Worm (Caenorhabditis elegans) whole organism, mixed stage, embryonic: Measurements from ENCODE around the gene Y49F6B.12.

Source experiments
- M03D4.4 ChIP-seq: sonication (generic microtip); optimal IDR thresholded peaks from 2 replicates; lab custom pipeline; 2017; ENCODE audit warnings: mild to moderate bottlenecking, missing genetic modification characterization, missing compliant biosample characterization
- bed-3 ChIP-seq: fragments of 200-800 bp; sonication (Bioruptor generic); optimal IDR thresholded peaks from 3 replicates; lab custom pipeline; 2018; ENCODE audit warnings: mild to moderate bottlenecking, missing genetic modification characterization, moderate library complexity, missing compliant biosample characterization
- blmp-1 ChIP-seq: fragments of 150-350 bp; optimal IDR thresholded peaks from 2 replicates; lab custom pipeline; 2014; ENCODE audit warnings: missing biosample characterization, missing genetic modification characterization
- ceh-39 ChIP-seq: fragments of 150-350 bp; optimal IDR thresholded peaks from 2 replicates; lab custom pipeline; 2014; ENCODE audit warnings: missing biosample characterization, missing genetic modification characterization
- ceh-43 ChIP-seq: fragments of 200-800 bp; sonication (Bioruptor generic); optimal IDR thresholded peaks from 2 replicates; lab custom pipeline; 2018; ENCODE audit warnings: mild to moderate bottlenecking, missing genetic modification characterization, moderate library complexity, missing compliant biosample characterization
- ceh-83 ChIP-seq: fragments of 200-800 bp; sonication (Bioruptor generic); optimal IDR thresholded peaks from 2 replicates; lab custom pipeline; 2018; ENCODE audit warnings: mild to moderate bottlenecking, missing genetic modification characterization, missing compliant biosample characterization
- cnd-1 ChIP-seq: fragments of 200-800 bp; sonication (Bioruptor generic); optimal IDR thresholded peaks from 2 replicates; lab custom pipeline; 2018; ENCODE audit warnings: mild to moderate bottlenecking, missing genetic modification characterization, missing compliant biosample characterization
- drap-1 ChIP-seq: fragments of 200-800 bp; sonication (Bioruptor generic); optimal IDR thresholded peaks from 3 replicates; lab custom pipeline; 2018; ENCODE audit warnings: mild to moderate bottlenecking, missing genetic modification characterization, missing compliant biosample characterization
- elt-1 ChIP-seq: sonication (generic microtip); optimal IDR thresholded peaks from 2 replicates; lab custom pipeline; 2017; ENCODE audit warnings: missing genetic modification characterization, mild to moderate bottlenecking, missing compliant biosample characterization, antibody characterized with exemption, moderate library complexity, borderline replicate concordance; ENCODE audit not compliant: insufficient read depth
- elt-3 ChIP-seq: fragments of 150-350 bp; optimal IDR thresholded peaks from 2 replicates; lab custom pipeline; 2014; ENCODE audit warnings: missing biosample characterization, missing genetic modification characterization
- flh-1 ChIP-seq: fragments of 200-800 bp; sonication (Bioruptor generic); optimal IDR thresholded peaks from 2 replicates; lab custom pipeline; 2018; ENCODE audit warnings: mild to moderate bottlenecking, missing genetic modification characterization, moderate library complexity, missing compliant biosample characterization
- ham-2 ChIP-seq: fragments of 200-800 bp; sonication (Bioruptor generic); optimal IDR thresholded peaks from 2 replicates; lab custom pipeline; 2018; ENCODE audit warnings: mild to moderate bottlenecking, missing genetic modification characterization, missing compliant biosample characterization
- hlh-1 ChIP-seq: fragments of 150-350 bp; optimal IDR thresholded peaks from 2 replicates; lab custom pipeline; 2014; ENCODE audit warnings: missing biosample characterization, missing genetic modification reagents, missing genetic modification characterization
- lin-13 ChIP-seq: fragments of 150-350 bp; optimal IDR thresholded peaks from 2 replicates; lab custom pipeline; 2014; ENCODE audit warnings: missing biosample characterization, missing genetic modification characterization
- lin-32 ChIP-seq: fragments of 200-800 bp; sonication (Bioruptor generic); optimal IDR thresholded peaks from 2 replicates; lab custom pipeline; 2018; ENCODE audit warnings: mild to moderate bottlenecking, missing genetic modification characterization, missing compliant biosample characterization
- lsy-2 ChIP-seq: fragments of 150-350 bp; optimal IDR thresholded peaks from 2 replicates; lab custom pipeline; 2014; ENCODE audit warnings: missing biosample characterization, missing genetic modification characterization
- nhr-12 ChIP-seq: fragments of 150-350 bp; optimal IDR thresholded peaks from 2 replicates; lab custom pipeline; 2014; ENCODE audit warnings: missing biosample characterization, missing genetic modification characterization
- nhr-2 ChIP-seq: fragments of 150-350 bp; optimal IDR thresholded peaks from 2 replicates; lab custom pipeline; 2014; ENCODE audit warnings: missing biosample characterization, missing genetic modification characterization
- nhr-237 ChIP-seq: fragments of 150-350 bp; optimal IDR thresholded peaks from 2 replicates; lab custom pipeline; 2014; ENCODE audit warnings: missing biosample characterization, missing genetic modification characterization
- nhr-28 ChIP-seq: fragments of 150-350 bp; optimal IDR thresholded peaks from 2 replicates; lab custom pipeline; 2014; ENCODE audit warnings: missing biosample characterization, missing genetic modification characterization
- nhr-76 ChIP-seq: sonication (generic microtip); optimal IDR thresholded peaks from 2 replicates; lab custom pipeline; 2017; ENCODE audit warnings: missing biosample characterization, missing genetic modification characterization
- pha-4 ChIP-seq: fragments of 150-350 bp; optimal IDR thresholded peaks from 2 replicates; lab custom pipeline; 2018; ENCODE audit warnings: missing biosample characterization, missing genetic modification reagents, missing genetic modification characterization
- sem-2 ChIP-seq: fragments of 200-800 bp; sonication (Bioruptor generic); optimal IDR thresholded peaks from 2 replicates; lab custom pipeline; 2018; ENCODE audit warnings: mild to moderate bottlenecking, missing genetic modification characterization, missing compliant biosample characterization
- snpc-4 ChIP-seq: fragments of 150-350 bp; optimal IDR thresholded peaks from 2 replicates; lab custom pipeline; 2014; ENCODE audit warnings: missing biosample characterization, missing genetic modification characterization
- sptf-1 ChIP-seq: sonication (generic microtip); optimal IDR thresholded peaks from 2 replicates; lab custom pipeline; 2017; ENCODE audit warnings: mild to moderate bottlenecking, missing genetic modification characterization, moderate library complexity, missing compliant biosample characterization
- tbx-8 ChIP-seq: fragments of 200-800 bp; sonication (Bioruptor generic); optimal IDR thresholded peaks from 2 replicates; lab custom pipeline; 2018; ENCODE audit warnings: mild to moderate bottlenecking, missing genetic modification characterization, moderate library complexity, missing compliant biosample characterization
- unc-39 ChIP-seq: fragments of 150-350 bp; optimal IDR thresholded peaks from 2 replicates; lab custom pipeline; 2014; ENCODE audit warnings: missing biosample characterization, missing genetic modification characterization
- unc-62 ChIP-seq: fragments of 150-350 bp; optimal IDR thresholded peaks from 2 replicates; lab custom pipeline; 2014; ENCODE audit warnings: missing biosample characterization, missing genetic modification reagents, missing genetic modification characterization
- zip-8 ChIP-seq: fragments of 150-350 bp; optimal IDR thresholded peaks from 2 replicates; lab custom pipeline; 2014; ENCODE audit warnings: missing biosample characterization, missing genetic modification characterization
- ztf-11 ChIP-seq: fragments of 150-350 bp; optimal IDR thresholded peaks from 2 replicates; lab custom pipeline; 2014; ENCODE audit warnings: missing biosample characterization, missing genetic modification characterization

Gene Y49F6B.12

DNA sequence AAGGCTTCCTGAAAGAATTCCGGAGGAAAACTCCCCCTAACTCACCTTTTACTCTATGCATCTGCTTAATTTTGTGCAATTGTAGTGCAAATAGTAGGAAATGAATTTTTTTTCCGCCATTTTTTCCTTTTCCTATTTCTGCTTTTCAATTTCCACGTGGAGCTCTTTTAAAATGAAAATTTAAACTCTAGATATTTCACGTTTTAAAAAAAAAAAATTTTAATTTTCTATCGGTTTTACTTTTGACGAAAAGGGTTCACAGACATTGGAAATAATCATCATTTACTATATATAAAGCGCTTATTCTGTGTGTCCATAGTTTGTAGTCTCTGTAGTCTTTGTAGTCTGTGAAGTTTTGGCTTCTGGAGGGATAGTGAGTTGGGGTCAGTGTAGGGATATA lies 9.4 kb upstream of the Y49F6B.12 start, which contains the start of gene Y49F6B.8:
Gene Y49F6B.8, minus strand, starts transcription at position 101 of the 400 bp plus-strand sequence.
- TF ChIP-seq hlh-1 (tag; lab: Kevin White, UChicago) (no peak), pha-4 (no peak), lin-13 (tag; lab: Kevin White, UChicago) (no peak), unc-62 (GFP tag; lab: Kevin White, UChicago) (no peak), nhr-2 (tag; lab: Kevin White, UChicago) (no peak), drap-1 (no peak), nhr-12 (tag; lab: Kevin White, UChicago) (no peak), sptf-1 (no peak), elt-3 (tag; lab: Kevin White, UChicago) (no peak)

DNA sequence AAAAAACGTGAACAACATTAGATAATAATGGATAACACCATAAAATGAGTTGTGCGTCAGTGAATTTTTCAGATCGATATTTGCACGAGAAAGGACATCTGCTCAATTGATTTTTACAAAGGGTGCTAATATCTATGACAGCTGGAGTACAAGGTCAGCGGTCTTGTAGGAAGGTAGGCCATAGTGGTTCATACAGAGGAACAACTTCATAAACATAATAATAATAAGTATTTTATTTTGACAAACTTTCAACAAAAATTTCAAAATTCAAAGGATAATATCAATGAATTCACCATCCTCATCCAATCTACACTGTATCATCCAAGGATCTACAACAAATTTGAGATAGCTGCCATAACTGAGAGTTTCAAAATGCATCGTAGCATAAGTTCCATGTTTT lies 5.0 kb upstream of the Y49F6B.12 start, which contains the start of gene fbxb-104:
Gene fbxb-104, minus strand, starts transcription at position 101 of the 400 bp plus-strand sequence.
- no peak for TF ChIP-seq unc-39 (tag; lab: Kevin White, UChicago)
- TF ChIP-seq flh-1 (GFP tag; lab: Kevin White, UChicago), result no peak

DNA sequence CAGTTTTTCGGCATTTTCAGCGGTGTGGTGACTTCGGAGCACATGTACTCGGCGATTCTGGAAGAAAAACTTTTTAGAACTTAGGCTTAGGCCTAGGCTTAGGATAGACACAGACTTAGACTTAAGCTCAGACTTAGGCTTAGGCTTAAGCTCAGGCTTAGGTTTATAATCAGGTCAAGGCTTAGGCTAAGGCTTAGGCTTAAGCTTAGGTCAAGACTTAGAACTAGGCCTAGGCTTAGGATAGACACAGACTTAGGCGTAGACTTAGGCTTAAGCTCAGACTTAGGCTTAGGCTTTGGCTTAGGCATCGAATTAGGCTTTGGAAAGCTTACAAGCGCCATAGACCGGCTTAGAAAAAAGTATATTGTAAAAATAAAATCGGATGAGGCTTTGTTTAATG lies 4.3 kb upstream of the Y49F6B.12 start:
- TF ChIP-seq bed-3 (GFP tag; lab: Kevin White, UChicago), result no peak
- no peak for TF ChIP-seq ztf-11 (tag; lab: Kevin White, UChicago)
- TF ChIP-seq ceh-43 (GFP tag; lab: Kevin White, UChicago), result no peak
- TF ChIP-seq unc-62 (GFP tag; lab: Kevin White, UChicago), result no peak
- TF ChIP-seq, all 35 proteins: peak for 0

DNA sequence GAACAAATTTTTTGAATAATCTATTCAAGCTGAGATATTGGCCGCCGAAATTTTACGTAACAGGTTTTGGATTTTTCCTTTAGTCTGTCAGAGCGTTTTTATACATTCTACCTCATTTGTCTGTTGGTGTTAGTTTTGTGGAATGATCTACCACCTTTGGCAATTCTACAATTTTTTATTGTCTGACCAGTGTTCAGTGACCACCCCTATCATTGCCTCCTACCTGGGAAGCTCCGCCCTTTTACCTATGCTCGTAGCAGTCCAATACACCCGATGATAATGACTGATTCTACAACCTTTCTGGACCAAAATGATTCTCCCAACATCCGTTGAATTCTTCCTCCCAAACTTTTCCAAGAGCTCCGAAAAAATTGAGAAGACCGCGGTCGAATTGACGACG lies 1.5 kb upstream of the Y49F6B.12 start, which contains the start of gene sdz-32:
Gene sdz-32, plus strand, starts transcription at position 301 of the 400 bp plus-strand sequence.
- TF ChIP-seq hlh-1 (tag; lab: Kevin White, UChicago) (no peak), nhr-2 (tag; lab: Kevin White, UChicago) (no peak), cnd-1 (tag; lab: Kevin White, UChicago) (no peak), M03D4.4 (tag; lab: Kevin White, UChicago) (no peak), nhr-28 (tag; lab: Kevin White, UChicago) (no peak), snpc-4 (tag; lab: Kevin White, UChicago) (no peak), unc-62 (GFP tag; lab: Kevin White, UChicago) (no peak), tbx-8 (GFP tag; lab: Kevin White, UChicago) (no peak), nhr-12 (tag; lab: Kevin White, UChicago) (no peak), sem-2 (GFP tag; lab: Kevin White, UChicago) (no peak), drap-1 (no peak), ztf-11 (tag; lab: Kevin White, UChicago) (no peak), elt-3 (tag; lab: Kevin White, UChicago) (no peak), ceh-39 (no peak), unc-39 (tag; lab: Kevin White, UChicago) (no peak), lin-32 (GFP tag; lab: Kevin White, UChicago) (no peak), pha-4 (no peak)

DNA sequence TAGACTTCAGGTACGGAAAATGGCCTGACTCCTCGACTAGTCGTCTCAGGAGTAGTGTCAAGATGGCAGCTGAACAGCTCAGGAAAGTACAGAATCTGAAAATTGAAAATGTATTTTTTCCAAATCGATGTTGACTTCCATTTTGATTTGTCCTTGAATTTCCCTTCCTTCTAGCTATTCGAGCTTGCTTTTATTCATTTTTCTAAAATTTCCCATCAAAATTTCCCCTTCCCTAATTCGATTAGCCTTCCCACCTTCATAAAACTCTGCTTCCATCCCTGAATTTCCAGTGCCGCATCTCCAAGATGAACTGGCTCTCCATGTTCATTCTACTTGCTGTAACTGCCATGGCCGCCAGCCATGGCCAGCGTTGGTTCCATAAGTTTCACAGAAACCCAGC lies 601 bp upstream of the Y49F6B.12 start, which contains the start of gene Y49F6B.6:
Gene Y49F6B.6, plus strand, starts transcription at position 301 of the 400 bp plus-strand sequence.
- TF ChIP-seq hlh-1 (tag; lab: Kevin White, UChicago), result no peak
- TF ChIP-seq lsy-2 (tag; lab: Kevin White, UChicago), result no peak
- TF ChIP-seq nhr-28 (tag; lab: Kevin White, UChicago), result no peak
- TF ChIP-seq zip-8 (tag; lab: Kevin White, UChicago), result no peak
- no peak for TF ChIP-seq ceh-39
- no peak for TF ChIP-seq nhr-76 (tag; lab: Kevin White, UChicago)
- no peak for TF ChIP-seq unc-39 (tag; lab: Kevin White, UChicago)
- no peak for TF ChIP-seq ceh-83 (GFP tag; lab: Kevin White, UChicago)
- TF ChIP-seq pha-4, result no peak
- TF ChIP-seq blmp-1 (tag; lab: Kevin White, UChicago), result no peak
- no peak for TF ChIP-seq lin-32 (GFP tag; lab: Kevin White, UChicago)
- no peak for TF ChIP-seq ham-2
- no peak for TF ChIP-seq elt-1 (tag; lab: Kevin White, UChicago)
- no peak for TF ChIP-seq nhr-237 (tag; lab: Kevin White, UChicago)
- no peak for TF ChIP-seq unc-62 (GFP tag; lab: Kevin White, UChicago)
- no peak for TF ChIP-seq nhr-2 (tag; lab: Kevin White, UChicago)
- TF ChIP-seq lin-13 (tag; lab: Kevin White, UChicago), result no peak
